Worm (Caenorhabditis elegans): Measurements from ENCODE around the gene str-73.

DNA sequence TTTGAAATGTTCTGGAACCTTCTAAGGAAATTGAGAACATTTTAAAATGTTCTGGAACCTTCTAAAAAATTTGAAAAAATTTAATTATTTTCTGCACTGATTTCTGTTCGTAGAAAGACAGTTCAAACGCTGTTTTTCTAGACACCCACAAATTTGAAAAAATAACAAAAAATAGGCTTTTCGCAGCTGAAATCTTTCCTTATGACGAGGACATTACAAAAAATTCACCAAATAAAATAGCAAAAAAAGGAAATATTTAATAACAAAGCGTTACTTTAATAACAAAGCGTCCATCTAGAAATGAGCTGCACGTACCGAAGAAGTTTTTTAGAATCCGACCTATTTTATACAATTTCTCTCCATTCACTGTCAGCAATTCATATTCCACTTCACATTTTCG, 13.6 kb downstream of the str-73 start, which contains the start of gene srh-141:
- TF ChIP-seq eyg-1 (tag; optimal IDR thresholded peaks at IDR 0.05) (no peak), unc-3 (GFP tag; conservative IDR thresholded peaks at IDR 0.05) (no peak), unc-3 (tag; optimal IDR thresholded peaks at IDR 0.05) (no peak), gmeb-2 (tag; optimal IDR thresholded peaks at IDR 0.05) (no peak), dmd-4 (tag; optimal IDR thresholded peaks at IDR 0.05; ENCODE audit: borderline replicate concordance) (no peak), fkh-10 (GFP tag; optimal IDR thresholded peaks at IDR 0.05) (no peak), K02D7.2 (tag; optimal IDR thresholded peaks at IDR 0.05) (no peak), nhr-11 (tag; optimal IDR thresholded peaks at IDR 0.05) (no peak), tbx-2 (tag; optimal IDR thresholded peaks at IDR 0.05) (no peak), Y22D7AL.16 (tag; optimal IDR thresholded peaks at IDR 0.05) (no peak), nfya-1 (tag; optimal IDR thresholded peaks at IDR 0.05) (no peak), rnt-1 (tag; optimal IDR thresholded peaks at IDR 0.05) (no peak), elt-2 (tag; optimal IDR thresholded peaks at IDR 0.05) (no peak), ama-1 (optimal IDR thresholded peaks at IDR 0.05) (no peak)

All from whole organism, late embryonic.